Fruit fly (Drosophila melanogaster) whole organism, adult: Measurements from ENCODE around the gene CG1910.

Experiments used
- CG7101 ChIP-seq: fragments of 200-800 bp; sonication (Bioruptor generic); optimal IDR thresholded peaks from 2 replicates; lab custom pipeline; 2018; ENCODE audit warnings: missing biosample characterization, mild to moderate bottlenecking, missing genetic modification characterization, moderate library complexity
- Clk ChIP-seq: fragments of 200-800 bp; sonication (Bioruptor generic); optimal IDR thresholded peaks from 2 replicates; lab custom pipeline; 2017; ENCODE audit warnings: missing biosample characterization, missing genetic modification characterization
- Crg-1 ChIP-seq: fragments of 200-800 bp; sonication (Bioruptor generic); optimal IDR thresholded peaks from 2 replicates; lab custom pipeline; 2016; ENCODE audit warnings: missing biosample characterization, missing genetic modification characterization
- Mnt ChIP-seq: fragments of 200-800 bp; sonication (Bioruptor generic); optimal IDR thresholded peaks from 2 replicates; lab custom pipeline; 2016; ENCODE audit warnings: missing biosample characterization, mild to moderate bottlenecking, missing genetic modification characterization
- cic ChIP-seq: fragments of 200-800 bp; sonication (Bioruptor generic); optimal IDR thresholded peaks from 2 replicates; lab custom pipeline; 2017; ENCODE audit warnings: missing biosample characterization, mild to moderate bottlenecking, missing genetic modification characterization, moderate library complexity
- cnc ChIP-seq, 2 experiments: fragments of >200 bp; optimal IDR thresholded peaks; 2 replicates each; lab custom pipeline; 2017
- pad ChIP-seq: fragments of 200-800 bp; sonication (Bioruptor generic); optimal IDR thresholded peaks from 3 replicates; lab custom pipeline; 2017; ENCODE audit warnings: missing biosample characterization, missing genetic modification characterization, mild to moderate bottlenecking, moderate library complexity, missing genetic modification reagents
- tj ChIP-seq: fragments of 200-800 bp; sonication (Bioruptor generic); optimal IDR thresholded peaks from 3 replicates; lab custom pipeline; 2017; ENCODE audit warnings: missing biosample characterization, mild to moderate bottlenecking, missing genetic modification characterization, moderate library complexity
- toe ChIP-seq: fragments of 200-800 bp; sonication (Bioruptor generic); optimal IDR thresholded peaks from 2 replicates; lab custom pipeline; 2016; ENCODE audit warnings: missing biosample characterization, missing genetic modification characterization

CG1910 gene

dm6 chr3R:31800663-31801062, 53.2 kb downstream of the CG1910 start, which contains the start of gene Ir100a:
Ir100a (plus strand) TSS chr3R:31800963.
- TF ChIP-seq toe (no peak), cic (no peak), Crg-1 (GFP tag; lab: Kevin White, UChicago) (no peak), cnc (optimal IDR thresholded peaks at IDR 0.05; lab: Kevin White, UChicago) (no peak), CG7101 (tag; lab: Kevin White, UChicago) (no peak), pad (no peak), Clk (GFP tag; lab: Kevin White, UChicago) (no peak), Mnt (GFP tag; lab: Kevin White, UChicago) (no peak), tj (GFP tag; lab: Kevin White, UChicago) (no peak)
